Worm (Caenorhabditis elegans) whole organism, young adult: ENCODE data around the gene bmk-1.

Experiments used
- B0035.1 ChIP-seq: sonication (generic microtip); optimal IDR thresholded peaks from 2 replicates; lab custom pipeline; 2016; ENCODE audit warnings: missing genetic modification characterization, mild to moderate bottlenecking, missing compliant biosample characterization, missing genotype, missing genetic modification reagents
- B0336.3 ChIP-seq: fragments of 200-800 bp; sonication (Bioruptor generic); IDR thresholded peaks from 2 replicates; pipeline ENCODE4 v1.3.6; 2022; ENCODE audit warnings: missing genetic modification characterization, missing compliant biosample characterization
- F49E8.2 ChIP-seq: sonication (generic microtip); optimal IDR thresholded peaks from 3 replicates; lab custom pipeline; 2017; ENCODE audit warnings: missing genetic modification characterization, mild to moderate bottlenecking, missing compliant biosample characterization, antibody characterized with exemption, moderate library complexity; ENCODE audit not compliant: insufficient read depth
- F55B11.4 ChIP-seq: sonication (generic microtip); optimal IDR thresholded peaks from 2 replicates; lab custom pipeline; 2016; ENCODE audit warnings: missing compliant biosample characterization, missing genetic modification characterization, borderline replicate concordance; ENCODE audit not compliant: insufficient read depth
- T26A5.8 ChIP-seq: sonication (generic microtip); optimal IDR thresholded peaks from 2 replicates; lab custom pipeline; 2016; ENCODE audit warnings: missing genetic modification characterization, missing compliant biosample characterization
- Y53G8AR.9 ChIP-seq: fragments of 200-800 bp; sonication (Bioruptor generic); conservative IDR thresholded peaks from 2 replicates; pipeline ENCODE4 v1.3.6; 2022; ENCODE audit warnings: missing genetic modification reagents, missing genetic modification characterization, missing compliant biosample characterization
- Y79H2A.3 ChIP-seq: fragments of 200-800 bp; sonication (Bioruptor generic); conservative IDR thresholded peaks from 2 replicates; pipeline ENCODE4 v1.3.6; 2022; ENCODE audit warnings: missing genetic modification reagents, missing genetic modification characterization, missing compliant biosample characterization
- Y95B8A.8 ChIP-seq: fragments of 200-800 bp; sonication (Bioruptor generic); IDR thresholded peaks from 2 replicates; pipeline ENCODE4 v1.3.6; 2022; ENCODE audit warnings: missing genetic modification reagents, missing genetic modification characterization, missing compliant biosample characterization
- ama-1 ChIP-seq, 3 experiments: fragments of 150-350 bp in 1 of 3; sonication (generic microtip) in 2 of 3; optimal IDR thresholded peaks; 2 replicates each; lab custom pipeline; 2014 to 2018; ENCODE audit warnings: missing biosample characterization in 2 of 3, missing genetic modification characterization in 2 of 3, missing genetic modification reagents in 2 of 3
- aptf-2 ChIP-seq: fragments of 200-800 bp; sonication (Bioruptor generic); conservative IDR thresholded peaks from 2 replicates; pipeline ENCODE4 v1.3.6; 2022; ENCODE audit warnings: missing genetic modification reagents, missing genetic modification characterization, missing compliant biosample characterization
- attf-5 ChIP-seq: fragments of 200-800 bp; sonication (Bioruptor generic); optimal IDR thresholded peaks from 2 replicates; lab custom pipeline; 2018; ENCODE audit warnings: mild to moderate bottlenecking, missing genetic modification characterization, missing compliant biosample characterization
- attf-6 ChIP-seq: fragments of 200-800 bp; sonication (Bioruptor generic); IDR thresholded peaks from 2 replicates; pipeline ENCODE4 v1.3.6; 2022; ENCODE audit warnings: missing genetic modification reagents, missing genetic modification characterization, missing compliant biosample characterization
- bed-2 ChIP-seq: fragments of 200-800 bp; sonication (Bioruptor generic); IDR thresholded peaks from 2 replicates; pipeline ENCODE4 v1.3.6; 2022; ENCODE audit warnings: missing genetic modification reagents, missing genetic modification characterization, missing compliant biosample characterization
- ceh-100 ChIP-seq: fragments of 200-800 bp; sonication (Bioruptor generic); IDR thresholded peaks from 2 replicates; pipeline ENCODE4 v1.3.6; 2022; ENCODE audit warnings: missing genetic modification reagents, missing genetic modification characterization, missing compliant biosample characterization
- ceh-40 ChIP-seq: fragments of 200-800 bp; sonication (Bioruptor generic); IDR thresholded peaks from 2 replicates; pipeline ENCODE4 v1.3.6; 2022; ENCODE audit warnings: missing genetic modification characterization, missing compliant biosample characterization
- ceh-58 ChIP-seq: fragments of 200-800 bp; sonication (Bioruptor generic); IDR thresholded peaks from 2 replicates; pipeline ENCODE4 v1.3.6; 2022; ENCODE audit warnings: missing genetic modification characterization, missing compliant biosample characterization
- ceh-79 ChIP-seq: sonication (generic microtip); optimal IDR thresholded peaks from 2 replicates; lab custom pipeline; 2017; ENCODE audit warnings: mild to moderate bottlenecking, missing genetic modification characterization, missing compliant biosample characterization
- die-1 ChIP-seq: sonication (generic microtip); optimal IDR thresholded peaks from 2 replicates; lab custom pipeline; 2016; ENCODE audit warnings: missing genotype, mild to moderate bottlenecking, missing genetic modification characterization, missing compliant biosample characterization
- dox-1 ChIP-seq: fragments of 200-800 bp; sonication (Bioruptor generic); IDR thresholded peaks from 2 replicates; pipeline ENCODE4 v1.3.6; 2022; ENCODE audit warnings: missing genetic modification reagents, missing genetic modification characterization, missing compliant biosample characterization
- ekl-4 ChIP-seq: fragments of 200-800 bp; sonication (Bioruptor generic); IDR thresholded peaks from 2 replicates; pipeline ENCODE4 v1.3.6; 2022; ENCODE audit warnings: missing genetic modification reagents, missing genetic modification characterization, missing compliant biosample characterization
- hsf-1 ChIP-seq: fragments of 200-800 bp; sonication (Bioruptor generic); IDR thresholded peaks from 2 replicates; pipeline ENCODE4 v1.3.6; 2022; ENCODE audit warnings: missing genetic modification reagents, missing genetic modification characterization, missing compliant biosample characterization
- let-607 ChIP-seq, 2 experiments: fragments of 200-800 bp in 1 of 2; sonication (Bioruptor generic) in 1 of 2; sonication (generic microtip) in 1 of 2; optimal IDR thresholded peaks; 2 replicates each; lab custom pipeline; 2016 to 2018; ENCODE audit warnings: mild to moderate bottlenecking in 2 of 2, missing compliant biosample characterization in 2 of 2, missing genetic modification characterization in 2 of 2, moderate library complexity in 2 of 2, missing genotype in 1 of 2
- lin-35 ChIP-seq, 3 experiments: fragments of 150-350 bp in 2 of 3; sonication (generic microtip) in 1 of 3; optimal IDR thresholded peaks; 2 replicates each; lab custom pipeline; 2014 to 2018; ENCODE audit warnings: missing biosample characterization in 3 of 3, missing genetic modification characterization in 3 of 3, missing genetic modification reagents in 3 of 3
- lsl-1 ChIP-seq: fragments of 200-800 bp; sonication (Bioruptor generic); optimal IDR thresholded peaks from 2 replicates; lab custom pipeline; 2018; ENCODE audit warnings: mild to moderate bottlenecking, missing genetic modification characterization, moderate library complexity, missing compliant biosample characterization
- madf-3 ChIP-seq: fragments of 200-800 bp; sonication (Bioruptor generic); IDR thresholded peaks from 2 replicates; pipeline ENCODE4 v1.3.6; 2022; ENCODE audit warnings: missing genetic modification reagents, missing genetic modification characterization, missing compliant biosample characterization
- mxl-1 ChIP-seq: sonication (generic microtip); optimal IDR thresholded peaks from 2 replicates; lab custom pipeline; 2016; ENCODE audit warnings: missing genetic modification characterization, missing compliant biosample characterization
- nfya-2 ChIP-seq: fragments of 200-800 bp; sonication (Bioruptor generic); IDR thresholded peaks from 2 replicates; pipeline ENCODE4 v1.3.6; 2022; ENCODE audit warnings: missing genetic modification reagents, missing genetic modification characterization, missing compliant biosample characterization
- nfyb-1 ChIP-seq: fragments of 200-800 bp; sonication (Bioruptor generic); IDR thresholded peaks from 2 replicates; pipeline ENCODE4 v1.3.6; 2022; ENCODE audit warnings: missing genetic modification reagents, missing genetic modification characterization, missing compliant biosample characterization
- nhr-120 ChIP-seq: fragments of 200-800 bp; sonication (Bioruptor generic); IDR thresholded peaks from 2 replicates; pipeline ENCODE4 v1.3.6; 2022; ENCODE audit warnings: missing genetic modification characterization, missing compliant biosample characterization
- nhr-80 ChIP-seq: sonication (generic microtip); optimal IDR thresholded peaks from 2 replicates; lab custom pipeline; 2016; ENCODE audit warnings: missing genetic modification characterization, missing compliant biosample characterization
- nhr-90 ChIP-seq: sonication (generic microtip); optimal IDR thresholded peaks from 2 replicates; lab custom pipeline; 2016; ENCODE audit warnings: missing genotype, mild to moderate bottlenecking, missing genetic modification characterization, missing compliant biosample characterization
- pbrm-1 ChIP-seq: fragments of 200-800 bp; sonication (Bioruptor generic); IDR thresholded peaks from 2 replicates; pipeline ENCODE4 v1.3.6; 2022; ENCODE audit warnings: missing genetic modification reagents, missing genetic modification characterization, missing compliant biosample characterization
- pha-4 ChIP-seq: fragments of 150-350 bp; sonication (generic microtip); optimal IDR thresholded peaks from 2 replicates; lab custom pipeline; 2014; ENCODE audit warnings: missing biosample characterization, missing genetic modification reagents, missing genetic modification characterization
- snpc-1.1 ChIP-seq: sonication (generic microtip); optimal IDR thresholded peaks from 2 replicates; lab custom pipeline; 2017; ENCODE audit warnings: missing genetic modification characterization, mild to moderate bottlenecking, missing compliant biosample characterization, antibody characterized with exemption, moderate library complexity, missing genotype, missing genetic modification reagents; ENCODE audit not compliant: insufficient read depth
- snpc-1.3 ChIP-seq: sonication (generic microtip); optimal IDR thresholded peaks from 2 replicates; lab custom pipeline; 2017; ENCODE audit warnings: missing genetic modification characterization, mild to moderate bottlenecking, missing compliant biosample characterization, antibody characterized with exemption, moderate library complexity, missing genotype, missing genetic modification reagents; ENCODE audit not compliant: insufficient read depth
- somi-1 ChIP-seq: fragments of 200-800 bp; sonication (Bioruptor generic); optimal IDR thresholded peaks from 2 replicates; lab custom pipeline; 2018; ENCODE audit warnings: mild to moderate bottlenecking, missing genetic modification characterization, missing compliant biosample characterization
- tlf-1 ChIP-seq: fragments of 200-800 bp; sonication (Bioruptor generic); optimal IDR thresholded peaks from 2 replicates; lab custom pipeline; 2018; ENCODE audit warnings: mild to moderate bottlenecking, missing genetic modification characterization, missing compliant biosample characterization
- unc-130 ChIP-seq: sonication (generic microtip); optimal IDR thresholded peaks from 2 replicates; lab custom pipeline; 2016; ENCODE audit warnings: missing genetic modification reagents, missing genetic modification characterization, missing compliant biosample characterization
- unc-62 ChIP-seq: fragments of 150-350 bp; optimal IDR thresholded peaks from 2 replicates; lab custom pipeline; 2014; ENCODE audit warnings: missing biosample characterization, missing genetic modification reagents, missing genetic modification characterization
- zfh-2 ChIP-seq: fragments of 200-800 bp; sonication (Bioruptor generic); conservative IDR thresholded peaks from 2 replicates; pipeline ENCODE4 v1.3.6; 2022; ENCODE audit warnings: missing genetic modification reagents, missing genetic modification characterization, missing compliant biosample characterization
- zim-3 ChIP-seq: sonication (generic microtip); optimal IDR thresholded peaks from 2 replicates; lab custom pipeline; 2017; ENCODE audit warnings: mild to moderate bottlenecking, missing genetic modification characterization, moderate library complexity, missing compliant biosample characterization

The bmk-1 gene

DNA sequence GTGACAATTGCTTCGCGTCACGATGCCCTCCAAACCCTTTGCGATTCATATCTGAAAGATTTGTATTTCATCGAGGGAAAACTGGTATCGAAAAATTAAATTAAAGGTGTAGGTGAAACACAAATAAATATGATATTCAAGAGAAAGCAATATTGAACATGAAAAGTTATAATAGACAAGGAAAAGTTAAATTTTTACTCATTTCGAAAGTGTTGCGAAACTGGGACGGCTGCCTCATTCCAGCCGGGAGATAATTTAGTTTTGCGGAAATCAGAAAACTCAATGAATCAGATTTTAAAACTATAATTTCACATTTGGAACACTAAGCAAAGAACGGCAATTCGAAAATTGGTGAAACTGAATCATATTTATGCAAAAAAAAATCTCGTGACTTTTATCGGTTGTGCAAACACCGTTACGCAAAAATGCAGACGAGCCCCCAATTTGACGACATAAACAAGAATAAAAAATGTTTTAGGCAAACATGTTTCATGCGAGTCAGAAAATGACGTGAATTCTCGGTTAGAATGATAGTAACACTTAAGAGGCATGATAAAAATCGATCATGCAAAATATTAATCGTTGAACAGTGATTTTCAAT is 41.7 kb downstream of the bmk-1 start, which contains the start of the genes nxf-1 and C15H11.11 (continued):
- TF ChIP-seq let-607 (tag; optimal IDR thresholded peaks at IDR 0.05; lab: Kevin White, UChicago) (peak in 1 of 2 experiments; percentile 10), unc-62 (GFP tag; lab: Kevin White, UChicago) (no peak), lin-35 (GFP tag; optimal IDR thresholded peaks at IDR 0.05; lab: Kevin White, UChicago) (peak in 1 of 3 experiments; percentile 33), nfyb-1 (GFP tag; lab: Robert Waterston, UW) (peak; percentile 60; the same call in 1 of the 2 replicates), nfya-2 (GFP tag; lab: Robert Waterston, UW) (no peak), ekl-4 (GFP tag; lab: Robert Waterston, UW) (0 out of 2 replicates have a peak, but pooled peaks have one; percentile 31), Y79H2A.3 (GFP tag; lab: Robert Waterston, UW) (no peak), bed-2 (GFP tag; lab: Robert Waterston, UW) (no peak), tlf-1 (GFP tag; lab: Kevin White, UChicago) (peak; percentile 3), dox-1 (peak; percentile 55), F55B11.4 (tag; lab: Kevin White, UChicago) (no peak), B0336.3 (GFP tag; lab: Robert Waterston, UW) (peak; percentile 14; the same call in 1 of the 2 replicates), attf-6 (GFP tag; lab: Robert Waterston, UW) (no peak), nhr-120 (GFP tag; lab: Robert Waterston, UW) (no peak), attf-5 (GFP tag; lab: Kevin White, UChicago) (peak; percentile 56), Y53G8AR.9 (GFP tag; lab: Robert Waterston, UW) (peak; percentile 63; the same call in 1 of the 2 replicates), B0035.1 (tag; lab: Kevin White, UChicago) (no peak), snpc-1.3 (tag; lab: Kevin White, UChicago) (peak; percentile 29), ama-1 (optimal IDR thresholded peaks at IDR 0.05; lab: Kevin White, UChicago) (peak; percentile 6), ama-1 (GFP tag; optimal IDR thresholded peaks at IDR 0.05; lab: Kevin White, UChicago) (no peak), lsl-1 (GFP tag; lab: Kevin White, UChicago) (peak; percentile 77)

DNA sequence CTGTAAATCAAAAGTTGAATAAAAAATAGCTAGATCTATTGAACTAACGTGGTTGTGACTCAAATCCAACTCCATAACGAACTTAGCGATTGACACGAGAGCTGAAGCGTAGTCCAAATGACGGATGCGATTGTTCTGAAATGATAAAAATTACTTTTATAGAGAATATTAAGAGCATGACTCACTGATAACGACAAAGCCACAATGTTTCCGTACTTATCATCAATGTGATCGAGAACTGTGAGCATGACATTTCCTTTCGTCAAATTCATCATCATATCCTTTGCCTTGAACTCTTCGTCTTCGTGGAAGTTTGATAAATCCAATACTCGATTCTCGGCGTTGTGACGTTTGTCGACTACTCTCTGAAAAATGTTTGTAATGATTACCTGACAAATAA is 42.8 kb downstream of the bmk-1 start:
- peak; percentile 73 for TF ChIP-seq nhr-80
- no peak for TF ChIP-seq pha-4 (tag; lab: Kevin White, UChicago)

DNA sequence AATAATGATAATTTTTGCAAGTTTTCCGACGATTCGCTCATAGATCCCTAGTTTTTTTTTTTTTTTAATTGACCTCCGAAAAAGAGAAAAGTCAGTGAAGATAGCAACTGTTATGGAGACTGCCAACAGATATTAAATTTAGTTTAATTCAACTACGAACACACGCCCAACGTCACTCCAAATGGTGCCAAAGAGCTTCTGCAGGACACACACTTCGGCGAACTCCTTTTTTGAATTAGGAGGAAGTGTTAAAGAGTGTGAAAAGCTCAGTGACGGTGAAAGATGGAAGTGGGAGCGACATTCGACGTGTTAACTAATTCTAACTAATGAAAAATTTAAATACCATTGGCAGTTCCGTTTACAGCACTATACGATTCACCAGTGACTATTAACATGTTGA is 44.8 kb downstream of the bmk-1 start:
- no peak for TF ChIP-seq ceh-58 (GFP tag; lab: Robert Waterston, UW)
- no peak for TF ChIP-seq aptf-2 (GFP tag; lab: Robert Waterston, UW)
- no peak for TF ChIP-seq unc-130 (GFP tag; lab: Kevin White, UChicago)
- peak; percentile 29 for TF ChIP-seq die-1 (tag; lab: Kevin White, UChicago)
- TF ChIP-seq pbrm-1 (GFP tag; lab: Robert Waterston, UW): no peak
- TF ChIP-seq F49E8.2: peak; percentile 22
- 0 out of 2 replicates have a peak, but pooled peaks have one; percentile 32 for TF ChIP-seq hsf-1
- TF ChIP-seq ama-1 (optimal IDR thresholded peaks at IDR 0.05; lab: Kevin White, UChicago): peak; percentile 43
- peak in 1 of 2 experiments; percentile 60 for TF ChIP-seq ama-1 (GFP tag; optimal IDR thresholded peaks at IDR 0.05; lab: Kevin White, UChicago)
- TF ChIP-seq ceh-100: no peak
- peak; percentile 13; the same call in 1 of the 2 replicates for TF ChIP-seq madf-3 (GFP tag; lab: Robert Waterston, UW)
- TF ChIP-seq nfyb-1 (GFP tag; lab: Robert Waterston, UW): 0 out of 2 replicates have a peak, but pooled peaks have one; percentile 40
- 0 out of 2 replicates have a peak, but pooled peaks have one; percentile 42 for TF ChIP-seq ekl-4 (GFP tag; lab: Robert Waterston, UW)
- peak; percentile 65 for TF ChIP-seq nhr-90 (tag; lab: Kevin White, UChicago)
- TF ChIP-seq tlf-1 (GFP tag; lab: Kevin White, UChicago): peak; percentile 0
- peak; percentile 12 for TF ChIP-seq ceh-79 (tag; lab: Kevin White, UChicago)
- no peak for TF ChIP-seq somi-1 (GFP tag; lab: Kevin White, UChicago)
- TF ChIP-seq zim-3 (tag; lab: Kevin White, UChicago): no peak
- TF ChIP-seq ceh-40 (GFP tag; lab: Robert Waterston, UW): no peak
- no peak for TF ChIP-seq snpc-1.1 (tag; lab: Kevin White, UChicago)
- TF ChIP-seq Y95B8A.8 (GFP tag; lab: Robert Waterston, UW): no peak
- TF ChIP-seq B0336.3 (GFP tag; lab: Robert Waterston, UW): no peak
- TF ChIP-seq zfh-2 (GFP tag; lab: Robert Waterston, UW): no peak
- TF ChIP-seq mxl-1: no peak
- TF ChIP-seq T26A5.8 (tag; lab: Kevin White, UChicago): no peak
